Worm (Caenorhabditis elegans): Measurements from ENCODE around the gene ZC373.5.

ce11 chrX:10079230-10079629 is 5.0 kb upstream of the ZC373.5 start:
- TF ChIP-seq ama-1 (optimal IDR thresholded peaks at IDR 0.05) (no peak), fkh-10 (GFP tag; optimal IDR thresholded peaks at IDR 0.05) (no peak), ets-4 (tag; optimal IDR thresholded peaks at IDR 0.05) (no peak), elt-2 (tag; optimal IDR thresholded peaks at IDR 0.05) (no peak), pha-4 (tag; optimal IDR thresholded peaks at IDR 0.05) (no peak), npax-4 (tag; optimal IDR thresholded peaks at IDR 0.05) (no peak)

Data from whole organism, late embryonic.